Worm (Caenorhabditis elegans): ENCODE measurements around the gene K08D8.7.

DNA sequence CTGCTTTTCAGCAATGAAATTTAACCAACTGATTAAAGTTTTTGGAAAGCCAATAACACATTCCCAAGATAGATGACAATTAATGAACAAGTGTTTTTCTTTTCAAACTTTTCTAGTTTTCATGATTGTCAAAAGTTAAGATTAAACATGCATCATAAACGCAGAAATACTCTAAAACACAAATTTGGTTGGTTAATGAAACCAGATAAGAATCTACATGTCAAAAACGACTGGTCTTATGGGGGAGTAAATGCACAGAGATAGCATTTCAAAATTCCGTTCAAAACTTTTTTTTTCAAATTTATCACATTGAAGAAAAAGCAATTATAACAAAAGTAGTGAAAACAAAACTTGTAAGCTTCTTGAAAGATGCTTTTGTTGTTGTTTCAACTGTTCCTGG is 7.1 kb downstream of the K08D8.7 start:
- TF ChIP-seq snpc-4 (GFP tag; optimal IDR thresholded peaks at IDR 0.05) (no peak), snpc-4 (tag; optimal IDR thresholded peaks at IDR 0.05) (no peak), snpc-1.3 (tag; optimal IDR thresholded peaks at IDR 0.05; ENCODE audit: insufficient read depth) (no peak)

All from whole organism, young adult.